Worm (Caenorhabditis elegans): Measurements from ENCODE around the gene sdpn-1.
A peak's percentile ranks its signal among the peaks of the same experiment; 100 is the strongest.

The sdpn-1 gene

DNA sequence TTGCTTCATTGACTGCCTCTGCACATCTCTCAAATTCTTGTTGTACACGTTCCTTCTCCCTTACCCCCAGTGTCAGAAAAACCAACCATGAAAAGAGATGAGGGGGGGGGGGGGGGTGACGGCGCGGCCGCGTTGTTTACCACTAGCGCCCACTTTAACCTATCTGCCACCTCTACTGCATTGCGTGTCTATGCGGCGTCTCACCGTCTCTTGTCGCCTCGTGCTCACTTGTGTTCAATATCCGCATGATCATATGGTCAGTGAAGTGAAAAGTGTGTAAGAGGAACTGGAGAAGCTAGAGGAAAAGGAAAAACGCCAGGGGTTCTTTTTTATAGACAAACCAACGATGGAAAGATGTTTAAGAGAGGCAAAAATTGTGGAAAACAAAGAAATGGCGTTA, 21.6 kb upstream of the sdpn-1 start:
- TF ChIP-seq sma-9 (GFP tag; optimal IDR thresholded peaks at IDR 0.05): peak; percentile 97
- no peak for TF ChIP-seq sma-9 (tag; optimal IDR thresholded peaks at IDR 0.05)
- peak; percentile 49 for TF ChIP-seq ztf-4 (tag; optimal IDR thresholded peaks at IDR 0.05)
- TF ChIP-seq sma-3 (GFP tag; optimal IDR thresholded peaks at IDR 0.05): peak; percentile 70
- TF ChIP-seq lin-13 (GFP tag; optimal IDR thresholded peaks at IDR 0.05): peak; percentile 43
- peak; percentile 72 for TF ChIP-seq egl-27 (tag; optimal IDR thresholded peaks at IDR 0.05)
- TF ChIP-seq nhr-129 (tag; optimal IDR thresholded peaks at IDR 0.05): peak; percentile 93
- peak; percentile 76 for TF ChIP-seq unc-55 (GFP tag; optimal IDR thresholded peaks at IDR 0.05)
- TF ChIP-seq nhr-10 (tag; optimal IDR thresholded peaks at IDR 0.05): no peak
- no peak for TF ChIP-seq unc-62 (GFP tag; optimal IDR thresholded peaks at IDR 0.05)
- TF ChIP-seq lin-39 (tag; optimal IDR thresholded peaks at IDR 0.05): no peak
- TF ChIP-seq mdl-1 (tag; optimal IDR thresholded peaks at IDR 0.05): peak; percentile 86 to 94
- TF ChIP-seq nhr-6 (tag; optimal IDR thresholded peaks at IDR 0.05): peak; percentile 41
- peak; percentile 81 for TF ChIP-seq sem-4 (tag; optimal IDR thresholded peaks at IDR 0.05)
- no peak for TF ChIP-seq unc-39 (tag; optimal IDR thresholded peaks at IDR 0.05)
- TF ChIP-seq snpc-4 (tag; optimal IDR thresholded peaks at IDR 0.05): peak; percentile 56
- peak; percentile 92 for TF ChIP-seq Y55F3AM.14 (GFP tag; optimal IDR thresholded peaks at IDR 0.05)
- no peak for TF ChIP-seq aly-2 (tag; optimal IDR thresholded peaks at IDR 0.05)
- TF ChIP-seq mbf-1 (tag; optimal IDR thresholded peaks at IDR 0.05): no peak
- TF ChIP-seq lin-11 (tag; optimal IDR thresholded peaks at IDR 0.05): peak; percentile 68
- peak; percentile 66 for TF ChIP-seq blmp-1 (tag; optimal IDR thresholded peaks at IDR 0.05; ENCODE audit: insufficient read depth)
- TF ChIP-seq nhr-25 (tag; optimal IDR thresholded peaks at IDR 0.05): peak; percentile 87
- TF ChIP-seq ceh-16 (tag; optimal IDR thresholded peaks at IDR 0.05): peak; percentile 56
- peak; percentile 62 for TF ChIP-seq zag-1 (tag; optimal IDR thresholded peaks at IDR 0.05)
- peak; percentile 83 for TF ChIP-seq C34F6.9 (tag; optimal IDR thresholded peaks at IDR 0.05)
- TF ChIP-seq ztf-1 (GFP tag; conservative IDR thresholded peaks at IDR 0.05): no peak
- TF ChIP-seq lsy-2 (tag; optimal IDR thresholded peaks at IDR 0.05): peak; percentile 48 to 73
- no peak for TF ChIP-seq nhr-23 (tag; optimal IDR thresholded peaks at IDR 0.05)
- TF ChIP-seq ama-1 (optimal IDR thresholded peaks at IDR 0.05): peak; percentile 87
- TF ChIP-seq nhr-11 (tag; optimal IDR thresholded peaks at IDR 0.05): no peak
- TF ChIP-seq fos-1 (tag; optimal IDR thresholded peaks at IDR 0.05): peak; percentile 81
- TF ChIP-seq crh-2 (tag; optimal IDR thresholded peaks at IDR 0.05): peak; percentile 96
- no peak for TF ChIP-seq alr-1 (tag; optimal IDR thresholded peaks at IDR 0.05)
- TF ChIP-seq F13H6.1 (tag; optimal IDR thresholded peaks at IDR 0.05): peak; percentile 95
- TF ChIP-seq ZK546.5 (tag; optimal IDR thresholded peaks at IDR 0.05): no peak
- peak; percentile 4 for TF ChIP-seq mab-5 (tag; optimal IDR thresholded peaks at IDR 0.05)
- peak; percentile 47 for TF ChIP-seq gmeb-1 (tag; optimal IDR thresholded peaks at IDR 0.05)
- no peak for TF ChIP-seq nhr-77 (tag; optimal IDR thresholded peaks at IDR 0.05)
- no peak for TF ChIP-seq ztf-11 (tag; optimal IDR thresholded peaks at IDR 0.05)
- TF ChIP-seq elt-3 (tag; optimal IDR thresholded peaks at IDR 0.05): no peak
- no peak for TF ChIP-seq dmd-4 (tag; optimal IDR thresholded peaks at IDR 0.05)
- TF ChIP-seq peb-1 (tag; optimal IDR thresholded peaks at IDR 0.05): no peak
- peak; percentile 85 for TF ChIP-seq nhr-21 (tag; optimal IDR thresholded peaks at IDR 0.05)
- TF ChIP-seq skn-1 (tag; optimal IDR thresholded peaks at IDR 0.05): no peak
- no peak for TF ChIP-seq R02D3.7 (tag; optimal IDR thresholded peaks at IDR 0.05)
- TF ChIP-seq ceh-82 (tag; optimal IDR thresholded peaks at IDR 0.05): no peak
- TF ChIP-seq nhr-12 (tag; optimal IDR thresholded peaks at IDR 0.05): no peak
- TF ChIP-seq nhr-237 (tag; optimal IDR thresholded peaks at IDR 0.05): no peak
- TF ChIP-seq elt-1 (tag; optimal IDR thresholded peaks at IDR 0.05): no peak
